Fruit fly (Drosophila melanogaster) whole organism, wandering third instar larva: ENCODE measurements around the gene Cpr11A.

Experiments used
- Dif ChIP-seq: fragments of 200-275, 200-300 bp; sonication (Bioruptor generic); optimal IDR thresholded peaks from 2 replicates; lab custom pipeline; 2018; ENCODE audit warnings: missing biosample characterization, missing genetic modification characterization; ENCODE audit not compliant: partially characterized antibody
- Myc ChIP-seq: fragments of >200 bp; optimal IDR thresholded peaks from 2 replicates; lab custom pipeline; 2017
- OdsH ChIP-seq: fragments of 200-800 bp; sonication (Bioruptor generic); optimal IDR thresholded peaks from 2 replicates; lab custom pipeline; 2016; ENCODE audit warnings: missing biosample characterization, mild to moderate bottlenecking, missing genetic modification characterization
- Sp1 ChIP-seq: fragments of 200-800 bp; sonication (Bioruptor generic); optimal IDR thresholded peaks from 3 replicates; lab custom pipeline; 2019; ENCODE audit warnings: missing biosample characterization, mild to moderate bottlenecking, missing genetic modification characterization, moderate library complexity
- dl ChIP-seq, 2 experiments: fragments of 175-275, 200-275 bp in 1 of 2; fragments of 200-275 bp in 1 of 2; sonication (Bioruptor generic); optimal IDR thresholded peaks; lab custom pipeline; 2018; ENCODE audit warnings: mild to moderate bottlenecking in 2 of 2, missing biosample characterization in 2 of 2, missing genetic modification characterization in 2 of 2, moderate library complexity in 2 of 2; ENCODE audit not compliant: partially characterized antibody in 2 of 2, insufficient read depth in 1 of 2
- h ChIP-seq: fragments of 200-800 bp; sonication (Bioruptor generic); optimal IDR thresholded peaks from 3 replicates; lab custom pipeline; 2016; ENCODE audit warnings: missing biosample characterization, mild to moderate bottlenecking, missing genetic modification characterization
- psq ChIP-seq: fragments of 200-800 bp; sonication (Bioruptor generic); optimal IDR thresholded peaks from 3 replicates; lab custom pipeline; 2017; ENCODE audit warnings: missing biosample characterization, mild to moderate bottlenecking, missing genetic modification characterization, moderate library complexity
- rgr ChIP-seq: fragments of 200-800 bp; sonication (Bioruptor generic); optimal IDR thresholded peaks from 3 replicates; lab custom pipeline; 2016; ENCODE audit warnings: missing biosample characterization, mild to moderate bottlenecking, missing genetic modification characterization
- tai ChIP-seq: sonication (Bioruptor generic); optimal IDR thresholded peaks from 2 replicates; lab custom pipeline; 2016; ENCODE audit warnings: missing biosample characterization, missing genetic modification characterization
- usp ChIP-seq: fragments of >200 bp; optimal IDR thresholded peaks from 2 replicates; lab custom pipeline; 2017; ENCODE audit warnings: missing biosample characterization, missing genetic modification characterization

- peak; percentile 16 for TF ChIP-seq rgr (GFP tag; lab: Kevin White, UChicago)
- peak; percentile 41 for TF ChIP-seq Sp1 (GFP tag; lab: Kevin White, UChicago)
- TF ChIP-seq psq (GFP tag; lab: Kevin White, UChicago) = peak; percentile 10
- TF ChIP-seq usp = no peak
- peak; percentile 81 for TF ChIP-seq Dif (GFP tag; lab: Kevin White, UChicago)
- TF ChIP-seq tai (GFP tag; lab: Kevin White, UChicago) = peak; percentile 21
- peak; percentile 5 for TF ChIP-seq OdsH (GFP tag; lab: Kevin White, UChicago)
- TF ChIP-seq Myc (lab: Kevin White, UChicago) = no peak
- TF ChIP-seq h = peak; percentile 10
- TF ChIP-seq dl (GFP tag; optimal IDR thresholded peaks at IDR 0.05; lab: Kevin White, UChicago; ENCODE audit: insufficient read depth in 1 of 2, partially characterized antibody in 2 of 2) = peak; percentile 45 to 74
Observed at dm6 chrX:12470187-12470931, 16.4 kb upstream of the Cpr11A start.
